Fruit fly (Drosophila melanogaster): Measurements from ENCODE around the gene CG7049.

DNA sequence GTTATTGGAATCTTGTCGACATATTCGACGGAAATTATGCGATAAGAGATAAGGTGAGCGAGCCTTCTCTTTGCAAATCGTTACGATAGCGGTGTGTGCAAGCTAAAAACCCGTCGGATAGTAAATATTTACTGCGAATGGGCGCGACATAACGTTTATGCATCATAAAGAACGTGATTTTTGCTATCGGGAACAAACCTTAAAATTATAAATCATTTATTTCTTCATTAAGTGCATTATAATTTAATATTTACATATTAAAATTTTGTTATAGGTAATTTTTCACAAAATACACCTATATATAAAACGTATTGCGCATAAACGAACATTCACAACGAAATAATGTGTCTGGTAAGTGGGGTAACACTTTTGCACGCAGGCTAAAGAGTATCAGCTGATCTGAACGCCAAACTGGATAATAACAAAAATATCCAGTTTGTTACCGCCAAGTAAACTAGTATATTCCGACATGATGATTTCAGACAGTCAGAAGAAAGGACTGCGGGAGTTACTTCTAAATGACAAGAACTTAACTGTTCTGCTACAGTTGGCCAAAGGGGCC lies 29.8 kb upstream of the CG7049 start, which contains the start of the genes Gk1 and CG13876:
- TF ChIP-seq CG8478 (optimal IDR thresholded peaks at IDR 0.05) = no peak
- no peak for TF ChIP-seq CTCF (optimal IDR thresholded peaks at IDR 0.05)
